Fruit fly (Drosophila melanogaster): Measurements from ENCODE around the gene CG3349.

DNA sequence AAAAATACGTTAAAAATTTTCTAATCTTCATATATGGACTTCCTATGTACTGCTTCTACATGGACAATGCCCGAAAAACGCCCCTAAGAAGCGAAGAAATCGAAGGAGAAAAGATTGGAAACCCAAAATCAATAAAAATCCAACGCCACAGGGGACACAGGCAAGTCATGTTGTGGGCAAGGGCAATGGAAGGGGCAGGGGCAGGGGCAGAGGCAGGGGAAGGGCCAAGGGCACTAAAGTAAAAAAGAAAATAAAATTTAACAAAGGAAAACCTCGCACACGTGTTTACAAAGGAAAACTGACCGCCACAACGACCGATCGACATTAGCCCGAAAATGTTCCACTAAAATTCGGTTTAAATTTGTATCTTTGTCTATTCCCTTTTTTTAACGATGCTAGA lies 16.7 kb upstream of the CG3349 start:
- TF ChIP-seq usp (GFP tag; optimal IDR thresholded peaks at IDR 0.05), result no peak
- TF ChIP-seq CG9705 (GFP tag; optimal IDR thresholded peaks at IDR 0.05), result no peak
- no peak for TF ChIP-seq OdsH (GFP tag; optimal IDR thresholded peaks at IDR 0.05)
- no peak for TF ChIP-seq Sp1 (GFP tag; optimal IDR thresholded peaks at IDR 0.05)
- no peak for TF ChIP-seq h (GFP tag; optimal IDR thresholded peaks at IDR 0.05)
- no peak for TF ChIP-seq Abd-B (GFP tag; optimal IDR thresholded peaks at IDR 0.05)
